Worm (Caenorhabditis elegans): ENCODE data around the gene mev-1.

Gene mev-1

DNA sequence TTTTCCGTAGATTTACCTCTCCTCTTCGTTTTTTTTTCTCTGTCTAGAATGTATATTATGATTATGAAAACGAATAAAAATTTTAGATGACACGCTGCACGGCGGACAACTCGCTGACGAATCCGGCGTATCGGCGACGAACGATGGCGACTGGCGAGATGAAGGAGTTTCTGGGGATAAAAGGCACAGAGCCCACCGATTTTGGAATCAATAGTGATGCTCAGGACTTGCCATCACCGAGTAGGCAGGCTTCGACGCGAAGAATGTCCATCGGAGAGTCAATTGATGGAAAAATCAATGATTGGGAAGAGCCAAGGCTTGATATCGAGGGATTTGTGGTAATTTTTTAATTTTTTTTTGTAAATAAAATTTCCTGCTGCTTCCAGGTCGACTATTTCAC is 1.0 kb downstream of the mev-1 start, which contains the start of gene ced-9:
ced-9 (plus strand) TSS at position 87 of the 400 bp plus-strand sequence.
- TF ChIP-seq drap-1 (GFP tag; optimal IDR thresholded peaks at IDR 0.05): no peak
- TF ChIP-seq snpc-4 (tag; optimal IDR thresholded peaks at IDR 0.05): no peak
- no peak for TF ChIP-seq nhr-28 (tag; optimal IDR thresholded peaks at IDR 0.05)
- no peak for TF ChIP-seq lin-13 (tag; optimal IDR thresholded peaks at IDR 0.05)
- no peak for TF ChIP-seq elt-1 (tag; optimal IDR thresholded peaks at IDR 0.05; ENCODE audit: borderline replicate concordance, insufficient read depth)
- no peak for TF ChIP-seq flh-1 (GFP tag; optimal IDR thresholded peaks at IDR 0.05)
- no peak for TF ChIP-seq mls-2 (tag; optimal IDR thresholded peaks at IDR 0.05)
- no peak for TF ChIP-seq sem-2 (GFP tag; optimal IDR thresholded peaks at IDR 0.05)
- no peak for TF ChIP-seq cnd-1 (tag; optimal IDR thresholded peaks at IDR 0.05)
- no peak for TF ChIP-seq ces-1 (GFP tag; optimal IDR thresholded peaks at IDR 0.05)
- TF ChIP-seq mab-5 (tag; optimal IDR thresholded peaks at IDR 0.05): no peak

DNA sequence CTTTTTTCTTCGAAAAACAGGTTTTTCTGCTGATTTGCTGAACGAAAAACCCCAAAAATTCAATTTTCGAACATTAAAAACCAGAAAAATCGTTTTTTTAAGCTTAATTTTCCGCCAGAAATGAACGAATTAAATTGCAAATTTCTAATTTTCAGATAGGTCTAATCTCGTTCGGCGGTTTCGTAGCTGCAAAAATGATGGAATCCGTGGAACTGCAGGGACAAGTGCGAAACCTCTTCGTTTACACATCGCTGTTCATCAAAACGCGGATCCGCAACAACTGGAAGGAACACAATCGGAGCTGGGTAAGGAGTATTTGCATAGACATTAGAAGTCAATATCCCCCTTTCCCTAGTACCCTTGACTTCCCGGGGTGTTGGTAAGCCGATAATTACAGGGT is 2.0 kb downstream of the mev-1 start:
- TF ChIP-seq nhr-12 (tag; optimal IDR thresholded peaks at IDR 0.05) (no peak), nhr-28 (tag; optimal IDR thresholded peaks at IDR 0.05) (no peak), lsy-2 (tag; optimal IDR thresholded peaks at IDR 0.05) (no peak), bed-3 (GFP tag; optimal IDR thresholded peaks at IDR 0.05) (no peak), sptf-1 (tag; optimal IDR thresholded peaks at IDR 0.05) (no peak), blmp-1 (tag; optimal IDR thresholded peaks at IDR 0.05) (no peak), hlh-1 (tag; optimal IDR thresholded peaks at IDR 0.05) (no peak), sem-2 (GFP tag; optimal IDR thresholded peaks at IDR 0.05) (no peak), unc-62 (GFP tag; optimal IDR thresholded peaks at IDR 0.05) (no peak), flh-1 (GFP tag; optimal IDR thresholded peaks at IDR 0.05) (no peak), lin-13 (tag; optimal IDR thresholded peaks at IDR 0.05) (no peak), cnd-1 (tag; optimal IDR thresholded peaks at IDR 0.05) (no peak), elt-3 (tag; optimal IDR thresholded peaks at IDR 0.05) (no peak), mep-1 (tag; optimal IDR thresholded peaks at IDR 0.05) (no peak), zip-8 (tag; optimal IDR thresholded peaks at IDR 0.05) (no peak), M03D4.4 (tag; optimal IDR thresholded peaks at IDR 0.05) (no peak)

DNA sequence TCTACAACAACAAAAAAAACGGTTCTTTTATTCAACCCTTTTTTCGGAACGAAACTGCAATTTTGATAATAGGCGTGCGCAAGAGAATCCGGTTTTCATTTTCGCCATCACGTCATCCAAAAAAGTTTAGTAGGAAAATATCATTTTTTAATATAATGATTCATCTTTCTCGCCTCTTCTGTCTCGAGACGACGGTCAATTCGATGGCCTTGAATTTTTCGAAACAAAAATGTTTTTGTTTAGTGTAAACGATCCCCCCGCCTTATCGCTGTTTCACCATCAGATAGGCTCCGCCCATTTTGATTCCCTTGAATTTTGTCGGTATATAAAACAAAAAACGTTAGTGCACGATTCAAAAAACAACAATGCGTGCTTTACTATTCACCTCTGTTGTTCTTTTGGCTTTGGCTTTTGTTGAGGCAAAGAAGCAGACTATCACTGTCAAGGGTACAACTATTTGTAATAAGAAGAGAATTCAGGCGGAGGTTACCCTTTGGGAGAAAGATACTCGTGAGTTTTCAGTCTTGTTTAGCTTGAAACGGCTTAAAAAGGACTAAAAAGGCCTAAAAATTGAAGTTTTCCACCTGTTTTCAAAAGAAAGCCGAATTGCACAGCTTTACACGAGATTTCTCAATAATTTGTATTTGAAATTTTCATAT is 3.6 kb downstream of the mev-1 start, which contains the start of gene ttr-15:
ttr-15 (plus strand) TSS at position 340 of the 659 bp plus-strand sequence.
- TF ChIP-seq mls-2 (tag; optimal IDR thresholded peaks at IDR 0.05) (no peak), cnd-1 (tag; optimal IDR thresholded peaks at IDR 0.05) (no peak)

DNA sequence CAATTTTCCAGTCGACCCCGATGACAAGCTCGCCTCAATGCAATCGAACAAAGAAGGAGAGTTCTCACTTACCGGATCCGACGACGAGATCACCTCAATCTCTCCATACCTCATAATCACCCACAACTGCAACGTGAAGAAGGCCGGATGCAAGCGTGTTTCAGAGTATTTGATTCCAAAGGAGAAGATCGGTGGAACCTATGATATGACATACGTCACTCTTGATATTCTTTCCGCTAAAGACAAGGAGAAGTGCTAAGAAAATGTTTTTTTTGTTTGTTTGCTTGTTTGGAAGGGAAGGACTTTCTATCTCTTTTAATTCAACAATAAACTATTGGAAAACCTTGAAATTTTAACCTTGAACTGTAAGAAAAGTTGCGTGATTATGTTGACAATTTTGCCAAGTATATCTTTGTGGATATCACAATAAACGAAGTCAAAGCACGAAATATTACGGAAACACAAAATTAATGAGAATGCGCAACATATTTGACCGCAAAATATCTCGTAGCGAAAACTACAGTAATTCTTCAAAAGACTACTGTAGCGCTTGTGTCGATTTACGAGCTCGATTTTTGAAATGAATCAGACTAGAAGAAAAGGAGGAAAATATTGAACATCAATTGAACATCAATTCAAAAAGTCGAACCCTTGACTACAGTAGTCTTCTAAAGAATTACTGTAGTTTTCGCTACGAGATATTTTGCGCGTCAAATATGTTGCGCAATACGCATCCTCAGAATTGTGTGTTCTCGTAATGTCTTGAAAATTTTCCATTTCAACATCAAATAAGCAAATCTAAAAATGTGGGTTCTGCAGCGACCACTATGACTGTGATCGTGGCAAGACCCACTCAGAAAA is 5.1 kb downstream of the mev-1 start:
- no peak for TF ChIP-seq elt-3 (tag; optimal IDR thresholded peaks at IDR 0.05)
- TF ChIP-seq zip-8 (tag; optimal IDR thresholded peaks at IDR 0.05): peak; percentile 89

DNA sequence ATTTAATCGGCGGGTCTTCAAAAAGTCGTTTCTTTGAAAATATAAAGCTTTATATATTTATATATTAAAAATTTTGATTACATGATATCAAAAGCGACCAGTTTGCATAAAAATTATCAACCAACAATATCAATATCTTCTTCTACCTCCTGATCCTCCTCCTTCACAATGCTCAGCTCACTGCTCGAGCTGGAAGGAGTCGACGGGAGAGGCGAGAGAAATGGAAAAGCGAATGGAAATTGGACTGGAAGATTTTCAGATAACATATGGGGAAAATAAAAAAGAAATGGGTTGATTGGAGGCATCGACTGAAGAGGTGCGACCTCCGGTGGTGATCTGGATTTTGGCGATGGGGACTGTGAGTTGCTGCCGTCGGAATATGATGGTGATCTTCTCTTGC is 5.9 kb downstream of the mev-1 start:
- no peak for TF ChIP-seq bed-3 (GFP tag; optimal IDR thresholded peaks at IDR 0.05)

DNA sequence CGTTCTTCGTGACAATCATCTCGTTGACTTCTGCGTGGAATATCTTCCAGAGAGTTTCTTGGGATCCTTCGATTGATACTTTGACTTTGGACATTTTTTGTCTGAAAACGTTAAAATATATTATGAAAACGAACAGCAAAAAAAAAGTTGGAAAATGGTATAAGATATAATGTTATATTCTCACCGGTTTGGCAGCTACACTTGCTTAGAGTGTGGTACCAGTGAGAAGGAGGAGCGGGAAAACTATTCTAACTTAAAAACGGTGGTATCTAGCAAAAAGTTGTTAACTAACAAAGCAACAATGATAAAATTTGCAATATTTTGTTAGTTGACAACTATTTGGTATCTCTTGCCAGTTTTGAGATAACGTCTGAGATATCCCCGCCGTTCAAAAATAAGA is 7.7 kb downstream of the mev-1 start, which contains the start of gene tbx-9:
tbx-9 (minus strand) TSS at position 101 of the 400 bp plus-strand sequence.
- TF ChIP-seq bed-3 (GFP tag; optimal IDR thresholded peaks at IDR 0.05): no peak
- TF ChIP-seq ces-1 (GFP tag; optimal IDR thresholded peaks at IDR 0.05): no peak
- TF ChIP-seq sptf-1 (tag; optimal IDR thresholded peaks at IDR 0.05): no peak
- no peak for TF ChIP-seq lin-32 (GFP tag; optimal IDR thresholded peaks at IDR 0.05)
- no peak for TF ChIP-seq unc-120 (tag; optimal IDR thresholded peaks at IDR 0.05; ENCODE audit: poor library complexity, severe bottlenecking)
- TF ChIP-seq mab-5 (tag; optimal IDR thresholded peaks at IDR 0.05): no peak
- TF ChIP-seq snpc-4 (tag; optimal IDR thresholded peaks at IDR 0.05): no peak
- TF ChIP-seq lin-13 (tag; optimal IDR thresholded peaks at IDR 0.05): no peak
- no peak for TF ChIP-seq nhr-28 (tag; optimal IDR thresholded peaks at IDR 0.05)
- TF ChIP-seq elt-3 (tag; optimal IDR thresholded peaks at IDR 0.05): no peak
- TF ChIP-seq mls-2 (tag; optimal IDR thresholded peaks at IDR 0.05): no peak
- no peak for TF ChIP-seq tbx-8 (GFP tag; optimal IDR thresholded peaks at IDR 0.05)
- no peak for TF ChIP-seq unc-39 (tag; optimal IDR thresholded peaks at IDR 0.05)
- no peak for TF ChIP-seq ztf-11 (tag; optimal IDR thresholded peaks at IDR 0.05)
- TF ChIP-seq M03D4.4 (tag; optimal IDR thresholded peaks at IDR 0.05): no peak
- TF ChIP-seq hlh-1 (tag; optimal IDR thresholded peaks at IDR 0.05): no peak
- TF ChIP-seq lsy-2 (tag; optimal IDR thresholded peaks at IDR 0.05): no peak
- no peak for TF ChIP-seq nhr-76 (tag; optimal IDR thresholded peaks at IDR 0.05)

Measured in whole organism, mixed stage, embryonic.